Fruit fly (Drosophila melanogaster): ENCODE results near the gene Pgant4.
A peak's percentile ranks its signal among the peaks of the same experiment; 100 is the strongest.

The Pgant4 gene

DNA sequence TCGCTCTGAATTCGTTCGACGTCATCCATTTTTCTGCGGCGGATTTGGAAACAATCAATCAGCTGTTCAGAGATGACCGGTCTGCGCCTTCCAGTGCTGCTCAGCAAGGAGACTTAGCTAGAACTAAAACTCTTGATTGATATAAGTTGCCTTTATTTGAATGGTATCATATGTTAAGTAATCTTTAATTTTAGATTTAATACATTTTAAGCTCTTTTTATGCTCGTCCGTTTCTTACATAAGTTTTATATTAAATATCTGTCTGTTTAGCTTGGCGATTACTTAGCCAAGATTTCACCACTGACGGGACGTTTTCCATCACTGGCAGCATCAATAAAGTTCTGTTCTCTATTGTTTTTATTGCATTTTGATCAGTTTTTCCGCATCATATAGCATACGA is 15.4 kb upstream of the Pgant4 start, which contains the start of the genes Cog3 and Sec5 (continued):
- TF ChIP-seq her (GFP tag; optimal IDR thresholded peaks at IDR 0.05) (no peak), fd3F (GFP tag; optimal IDR thresholded peaks at IDR 0.05) (peak; percentile 34), so (GFP tag; IDR thresholded peaks at IDR 0.05) (peak; percentile 31; the same call in 1 of the 3 replicates), CG4282 (GFP tag; optimal IDR thresholded peaks at IDR 0.05) (no peak), CG30020 (tag; optimal IDR thresholded peaks at IDR 0.05) (peak; percentile 45), CG8290 (GFP tag; optimal IDR thresholded peaks at IDR 0.05) (no peak), CG8290 (tag; optimal IDR thresholded peaks at IDR 0.05) (no peak), fd64A (GFP tag; optimal IDR thresholded peaks at IDR 0.05) (no peak), Dek (tag; optimal IDR thresholded peaks at IDR 0.05) (peak; percentile 49), Ptx1 (GFP tag; IDR thresholded peaks at IDR 0.05) (peak; percentile 72), toy (GFP tag; IDR thresholded peaks at IDR 0.05) (no peak), vfl (GFP tag; optimal IDR thresholded peaks at IDR 0.05) (peak; percentile 60), ci (GFP tag; IDR thresholded peaks at IDR 0.05) (no peak), Optix (GFP tag; IDR thresholded peaks at IDR 0.05) (no peak), CG10959 (GFP tag; IDR thresholded peaks at IDR 0.05) (no peak), D (optimal IDR thresholded peaks at IDR 0.05) (no peak), D (GFP tag; optimal IDR thresholded peaks at IDR 0.05) (peak; percentile 74), Scr (GFP tag; IDR thresholded peaks at IDR 0.05; ENCODE audit: partially characterized antibody) (0 out of 2 replicates have a peak, but pooled peaks have one; percentile 26), B-H1 (GFP tag; IDR thresholded peaks at IDR 0.05) (no peak), vnd (GFP tag; IDR thresholded peaks at IDR 0.05; ENCODE audit: partially characterized antibody) (0 out of 3 replicates have a peak, but pooled peaks have one; percentile 21), dmrt11E (tag; optimal IDR thresholded peaks at IDR 0.05) (peak; percentile 58), ttk (GFP tag; IDR thresholded peaks at IDR 0.05) (no peak), sob (GFP tag; IDR thresholded peaks at IDR 0.05) (peak; percentile 77), CG17568 (GFP tag; optimal IDR thresholded peaks at IDR 0.05) (no peak), tll (GFP tag; optimal IDR thresholded peaks at IDR 0.05) (peak in 1 of 2 experiments; percentile 35), grau (tag; optimal IDR thresholded peaks at IDR 0.05) (peak; percentile 73), sim (GFP tag; IDR thresholded peaks at IDR 0.05) (no peak), Mrtf (GFP tag; IDR thresholded peaks at IDR 0.05) (peak; percentile 36; the same call in 1 of the 3 replicates), Nf-YB (GFP tag; optimal IDR thresholded peaks at IDR 0.05) (no peak), CG4328 (GFP tag; optimal IDR thresholded peaks at IDR 0.05) (peak; percentile 63), amos (GFP tag; IDR thresholded peaks at IDR 0.05; ENCODE audit: partially characterized antibody) (no peak), CG7987 (GFP tag; optimal IDR thresholded peaks at IDR 0.05) (peak; percentile 26), nerfin-1 (tag; optimal IDR thresholded peaks at IDR 0.05) (peak; percentile 67), Oaz (GFP tag; IDR thresholded peaks at IDR 0.05) (peak; percentile 31; the same call in 1 of the 2 replicates), CG30403 (GFP tag; optimal IDR thresholded peaks at IDR 0.05) (peak; percentile 79), CG13775 (GFP tag; optimal IDR thresholded peaks at IDR 0.05) (peak; percentile 67), CG15514 (GFP tag; optimal IDR thresholded peaks at IDR 0.05) (peak; percentile 74), CG2120 (GFP tag; optimal IDR thresholded peaks at IDR 0.05) (peak; percentile 90), zen (tag; optimal IDR thresholded peaks at IDR 0.05) (peak; percentile 67), hkb (optimal IDR thresholded peaks at IDR 0.05) (peak; percentile 72), hkb (GFP tag; IDR thresholded peaks at IDR 0.05) (no peak), psq (GFP tag; optimal IDR thresholded peaks at IDR 0.05) (peak; percentile 14), salm (tag; optimal IDR thresholded peaks at IDR 0.05) (no peak), CG33557 (GFP tag; optimal IDR thresholded peaks at IDR 0.05) (peak; percentile 56), pros (GFP tag; optimal IDR thresholded peaks at IDR 0.05) (no peak), CG10543 (GFP tag; optimal IDR thresholded peaks at IDR 0.05) (peak; percentile 80), Fer1 (GFP tag; optimal IDR thresholded peaks at IDR 0.05) (peak; percentile 80), peb (GFP tag; IDR thresholded peaks at IDR 0.05) (no peak), az2 (GFP tag; optimal IDR thresholded peaks at IDR 0.05) (peak; percentile 47), Hr39 (optimal IDR thresholded peaks at IDR 0.05) (no peak), CG10366 (GFP tag; IDR thresholded peaks at IDR 0.05) (0 out of 2 replicates have a peak, but pooled peaks have one; percentile 21), Blimp-1 (GFP tag; optimal IDR thresholded peaks at IDR 0.05) (no peak)
